Fruit fly (Drosophila melanogaster) whole organism, embryonic: Measurements from ENCODE around the gene Ts.
A peak's percentile ranks its signal among the peaks of the same experiment; 100 is the strongest.

Experiments used
- CG11723 ChIP-seq: fragments of 200-800 bp; sonication (Bioruptor generic); optimal IDR thresholded peaks from 2 replicates; lab custom pipeline; 2017; ENCODE audit warnings: missing biosample characterization, mild to moderate bottlenecking, missing genetic modification characterization
- CG13424 ChIP-seq: fragments of 200-800 bp; sonication (Bioruptor generic); optimal IDR thresholded peaks from 2 replicates; lab custom pipeline; 2019; ENCODE audit warnings: missing biosample characterization, mild to moderate bottlenecking, missing genetic modification characterization, moderate library complexity
- CG13775 ChIP-seq: fragments of 200-800 bp; sonication (Bioruptor generic); optimal IDR thresholded peaks from 3 replicates; lab custom pipeline; 2017; ENCODE audit warnings: missing biosample characterization, mild to moderate bottlenecking, missing genetic modification characterization
- CG15514 ChIP-seq: fragments of 200-800 bp; sonication (Bioruptor generic); optimal IDR thresholded peaks from 3 replicates; lab custom pipeline; 2017; ENCODE audit warnings: missing biosample characterization, missing genetic modification characterization, mild to moderate bottlenecking, moderate library complexity, missing genetic modification reagents
- CG16779 ChIP-seq: fragments of 200-800 bp; sonication (Bioruptor generic); IDR thresholded peaks from 2 replicates; pipeline ENCODE4 v1.3.6; 2022; ENCODE audit warnings: missing biosample characterization, missing genetic modification characterization
- CG31441 ChIP-seq: fragments of 200-800 bp; sonication (Bioruptor generic); IDR thresholded peaks from 2 replicates; pipeline ENCODE4 v1.3.6; 2022; ENCODE audit warnings: missing biosample characterization, missing genetic modification characterization
- CG3281 ChIP-seq: fragments of 200-800 bp; sonication (Bioruptor generic); optimal IDR thresholded peaks from 3 replicates; lab custom pipeline; 2017; ENCODE audit warnings: missing biosample characterization, mild to moderate bottlenecking, missing genetic modification characterization
- CG4360 ChIP-seq: fragments of 200-800 bp; sonication (Bioruptor generic); IDR thresholded peaks from 2 replicates; pipeline ENCODE4 v1.3.6; 2022; ENCODE audit warnings: missing biosample characterization, missing genetic modification characterization
- CG6791 ChIP-seq: fragments of 200-800 bp; sonication (Bioruptor generic); IDR thresholded peaks from 3 replicates; pipeline ENCODE4 v1.3.6; 2022; ENCODE audit warnings: missing biosample characterization, missing genetic modification characterization; ENCODE audit not compliant: partially characterized antibody
- CG7357 ChIP-seq: fragments of 200-800 bp; sonication (Bioruptor generic); IDR thresholded peaks from 3 replicates; pipeline ENCODE4 v1.3.6; 2022; ENCODE audit warnings: missing biosample characterization, missing genetic modification characterization
- CG7928 ChIP-seq: fragments of 200-800 bp; sonication (Bioruptor generic); optimal IDR thresholded peaks from 2 replicates; lab custom pipeline; 2017; ENCODE audit warnings: missing biosample characterization, mild to moderate bottlenecking, missing genetic modification characterization
- CG9215 ChIP-seq: fragments of 200-800 bp; sonication (Bioruptor generic); IDR thresholded peaks from 2 replicates; pipeline ENCODE4 v1.3.6; 2022; ENCODE audit warnings: missing biosample characterization, missing genetic modification characterization
- CG9797 ChIP-seq: fragments of 200-800 bp; sonication (Bioruptor generic); optimal IDR thresholded peaks from 3 replicates; lab custom pipeline; 2018; ENCODE audit warnings: missing biosample characterization, mild to moderate bottlenecking, missing genetic modification characterization
- CoRest ChIP-seq: fragments of 200-800 bp; sonication (Bioruptor generic); optimal IDR thresholded peaks from 3 replicates; lab custom pipeline; 2018; ENCODE audit warnings: missing biosample characterization, mild to moderate bottlenecking, missing genetic modification characterization, moderate library complexity
- Dip2 ChIP-seq: fragments of 200-800 bp; sonication (Bioruptor generic); IDR thresholded peaks from 2 replicates; pipeline ENCODE4 v1.3.6; 2022; ENCODE audit warnings: missing biosample characterization, missing genetic modification characterization
- E2f1 ChIP-seq: fragments of 200-800 bp; sonication (Bioruptor generic); IDR thresholded peaks from 2 replicates; pipeline ENCODE4 v1.3.6; 2022; ENCODE audit warnings: missing biosample characterization, missing genetic modification characterization
- GATAe ChIP-seq: fragments of 200-800 bp; sonication (Bioruptor generic); conservative IDR thresholded peaks from 2 replicates; pipeline ENCODE4 v1.3.6; 2022; ENCODE audit warnings: missing biosample characterization, missing genetic modification characterization
- MBD-R2 ChIP-seq: fragments of 200-800 bp; sonication (Bioruptor generic); IDR thresholded peaks from 2 replicates; pipeline ENCODE4 v1.3.6; 2022; ENCODE audit warnings: missing biosample characterization, missing genetic modification characterization
- Max ChIP-seq: fragments of 200-800 bp; sonication (Bioruptor generic); optimal IDR thresholded peaks from 2 replicates; lab custom pipeline; 2016; ENCODE audit warnings: missing biosample characterization, mild to moderate bottlenecking, missing genetic modification characterization
- Mes4 ChIP-seq: fragments of 200-800 bp; sonication (Bioruptor generic); optimal IDR thresholded peaks from 2 replicates; lab custom pipeline; 2016; ENCODE audit warnings: missing biosample characterization, missing genetic modification characterization
- Nf-YA ChIP-seq: fragments of 200-800 bp; sonication (Bioruptor generic); IDR thresholded peaks from 2 replicates; pipeline ENCODE4 v1.3.6; 2022; ENCODE audit warnings: missing biosample characterization, missing genetic modification characterization
- Opbp ChIP-seq: fragments of 200-800 bp; sonication (Bioruptor generic); IDR thresholded peaks from 3 replicates; pipeline ENCODE4 v1.3.6; 2022; ENCODE audit warnings: missing biosample characterization, missing genetic modification characterization; ENCODE audit not compliant: partially characterized antibody
- Sox100B ChIP-seq: fragments of 200-800 bp; sonication (Bioruptor generic); optimal IDR thresholded peaks from 3 replicates; lab custom pipeline; 2018; ENCODE audit warnings: missing biosample characterization, mild to moderate bottlenecking, missing genetic modification characterization
- TFAM ChIP-seq: fragments of 200-800 bp; sonication (Bioruptor generic); optimal IDR thresholded peaks from 2 replicates; lab custom pipeline; 2017; ENCODE audit warnings: missing biosample characterization, missing genetic modification characterization, inconsistent platforms
- Taf1 ChIP-seq: fragments of 200-800 bp; sonication (Bioruptor generic); IDR thresholded peaks from 2 replicates; pipeline ENCODE4 v1.3.6; 2022; ENCODE audit warnings: missing biosample characterization, missing genetic modification characterization
- Xbp1 ChIP-seq: fragments of 200-800 bp; sonication (Bioruptor generic); optimal IDR thresholded peaks from 3 replicates; lab custom pipeline; 2016; ENCODE audit warnings: missing biosample characterization, mild to moderate bottlenecking, missing genetic modification characterization
- abd-A ChIP-seq: fragments of 200-800 bp; sonication (Bioruptor generic); optimal IDR thresholded peaks from 3 replicates; lab custom pipeline; 2019; ENCODE audit warnings: missing biosample characterization, mild to moderate bottlenecking, missing genetic modification characterization, moderate library complexity
- amos ChIP-seq: fragments of 200-800 bp; sonication (Bioruptor generic); IDR thresholded peaks from 2 replicates; pipeline ENCODE4 v1.3.6; 2022; ENCODE audit warnings: missing biosample characterization, missing genetic modification characterization; ENCODE audit not compliant: partially characterized antibody
- ara ChIP-seq: fragments of 200-800 bp; sonication (Bioruptor generic); IDR thresholded peaks from 2 replicates; pipeline ENCODE4 v1.3.6; 2022; ENCODE audit warnings: missing biosample characterization, missing genetic modification characterization
- bigmax ChIP-seq: fragments of 200-800 bp; sonication (Bioruptor generic); optimal IDR thresholded peaks from 2 replicates; lab custom pipeline; 2018; ENCODE audit warnings: missing biosample characterization, mild to moderate bottlenecking, missing genetic modification characterization
- ci ChIP-seq: fragments of 200-800 bp; sonication (Bioruptor generic); IDR thresholded peaks from 3 replicates; pipeline ENCODE4 v1.3.6; 2022; ENCODE audit warnings: missing biosample characterization, missing genetic modification characterization
- corto ChIP-seq: fragments of 200-800 bp; sonication (Bioruptor generic); optimal IDR thresholded peaks from 2 replicates; lab custom pipeline; 2016; ENCODE audit warnings: missing biosample characterization, mild to moderate bottlenecking, missing genetic modification characterization, moderate library complexity
- croc ChIP-seq: fragments of 200-800 bp; sonication (Bioruptor generic); conservative IDR thresholded peaks from 3 replicates; pipeline ENCODE4 v1.3.6; 2022; ENCODE audit warnings: missing biosample characterization, missing genetic modification characterization
- ewg ChIP-seq: fragments of 200-800 bp; sonication (Bioruptor generic); optimal IDR thresholded peaks from 3 replicates; lab custom pipeline; 2017; ENCODE audit warnings: mild to moderate bottlenecking, missing biosample characterization, missing genetic modification reagents, missing genetic modification characterization
- fd64A ChIP-seq: fragments of 200-800 bp; sonication (Bioruptor generic); optimal IDR thresholded peaks from 3 replicates; lab custom pipeline; 2018; ENCODE audit warnings: missing biosample characterization, mild to moderate bottlenecking, missing genetic modification characterization
- fu2 ChIP-seq: fragments of 200-800 bp; sonication (Bioruptor generic); optimal IDR thresholded peaks from 2 replicates; lab custom pipeline; 2016; ENCODE audit warnings: missing biosample characterization, missing genetic modification characterization
- grau ChIP-seq: fragments of 200-800 bp; optimal IDR thresholded peaks from 3 replicates; lab custom pipeline; 2019; ENCODE audit warnings: missing biosample characterization, mild to moderate bottlenecking, missing genetic modification characterization, moderate library complexity
- inv ChIP-seq: fragments of 200-800 bp; sonication (Bioruptor generic); IDR thresholded peaks from 2 replicates; pipeline ENCODE4 v1.3.6; 2022; ENCODE audit warnings: missing biosample characterization, missing genetic modification characterization; ENCODE audit not compliant: partially characterized antibody
- org-1 ChIP-seq: fragments of 200-800 bp; sonication (Bioruptor generic); optimal IDR thresholded peaks from 2 replicates; lab custom pipeline; 2017; ENCODE audit warnings: missing biosample characterization, missing genetic modification characterization
- pros ChIP-seq: fragments of 200-800 bp; sonication (Bioruptor generic); optimal IDR thresholded peaks from 3 replicates; lab custom pipeline; 2019; ENCODE audit warnings: missing biosample characterization, mild to moderate bottlenecking, missing genetic modification characterization, moderate library complexity
- repo ChIP-seq: fragments of 200-800 bp; sonication (Bioruptor generic); optimal IDR thresholded peaks from 2 replicates; lab custom pipeline; 2016; ENCODE audit warnings: missing biosample characterization, missing genetic modification characterization
- shn ChIP-seq: fragments of 200-800 bp; sonication (Bioruptor generic); optimal IDR thresholded peaks from 3 replicates; lab custom pipeline; 2016; ENCODE audit warnings: missing biosample characterization, missing genetic modification characterization
- sna ChIP-seq: fragments of 200-800 bp; sonication (Bioruptor generic); IDR thresholded peaks from 2 replicates; pipeline ENCODE4 v1.3.6; 2022; ENCODE audit warnings: missing biosample characterization, missing genetic modification characterization; ENCODE audit not compliant: partially characterized antibody
- so ChIP-seq: fragments of 200-800 bp; sonication (Bioruptor generic); IDR thresholded peaks from 3 replicates; pipeline ENCODE4 v1.3.6; 2022; ENCODE audit warnings: missing biosample characterization, missing genetic modification characterization
- sob ChIP-seq: fragments of 200-800 bp; sonication (Bioruptor generic); IDR thresholded peaks from 2 replicates; pipeline ENCODE4 v1.3.6; 2022; ENCODE audit warnings: missing biosample characterization, missing genetic modification characterization
- sqz ChIP-seq: fragments of 200-800 bp; sonication (Bioruptor generic); optimal IDR thresholded peaks from 3 replicates; lab custom pipeline; 2018; ENCODE audit warnings: missing biosample characterization, mild to moderate bottlenecking, missing genetic modification characterization
- tin ChIP-seq: fragments of 200-800 bp; sonication (Bioruptor generic); optimal IDR thresholded peaks from 3 replicates; lab custom pipeline; 2016; ENCODE audit warnings: missing biosample characterization, missing genetic modification characterization
- trh ChIP-seq: fragments of 200-800 bp; sonication (Bioruptor generic); optimal IDR thresholded peaks from 2 replicates; lab custom pipeline; 2016; ENCODE audit warnings: missing biosample characterization, missing genetic modification characterization
- wor ChIP-seq: fragments of 200-800 bp; sonication (Bioruptor generic); IDR thresholded peaks from 2 replicates; pipeline ENCODE4 v1.3.6; 2022; ENCODE audit warnings: missing biosample characterization, missing genetic modification characterization
- z ChIP-seq: fragments of 200-800 bp; sonication (Bioruptor generic); IDR thresholded peaks from 3 replicates; pipeline ENCODE4 v1.3.6; 2022; ENCODE audit warnings: missing biosample characterization, missing genetic modification characterization

Ts gene

dm6 chr2L:2972439-2972936, 3.0 kb upstream of the Ts start, which contains the start of the genes Rrp1 and gammaTub23C (continued):
- TF ChIP-seq CG15514 (GFP tag; lab: Kevin White, UChicago), result peak; percentile 72
- TF ChIP-seq wor (GFP tag; lab: Robert Waterston, UW), result peak; percentile 74
- TF ChIP-seq Opbp (GFP tag; lab: Robert Waterston, UW), result 0 out of 3 replicates have a peak, but pooled peaks have one; percentile 16
- peak; percentile 78 for TF ChIP-seq trh (GFP tag; lab: Kevin White, UChicago)
- peak; percentile 76 for TF ChIP-seq MBD-R2 (GFP tag; lab: Robert Waterston, UW)
- peak; percentile 85 for TF ChIP-seq ewg (GFP tag; lab: Kevin White, UChicago)
- no peak for TF ChIP-seq repo (GFP tag; lab: Kevin White, UChicago)
- no peak for TF ChIP-seq CG16779
- TF ChIP-seq CG6791 (GFP tag; lab: Robert Waterston, UW), result no peak
- peak; percentile 47 for TF ChIP-seq pros (GFP tag; lab: Kevin White, UChicago)
- peak; percentile 89 for TF ChIP-seq org-1 (GFP tag; lab: Kevin White, UChicago)
- TF ChIP-seq CG7357 (GFP tag; lab: Robert Waterston, UW), result peak; percentile 70
- no peak for TF ChIP-seq abd-A (tag; lab: Kevin White, UChicago)
- no peak for TF ChIP-seq bigmax (GFP tag; lab: Kevin White, UChicago)
- no peak for TF ChIP-seq inv
- peak; percentile 72 for TF ChIP-seq Mes4 (GFP tag; lab: Kevin White, UChicago)
- peak; percentile 93 for TF ChIP-seq Xbp1 (GFP tag; lab: Kevin White, UChicago)
- peak; percentile 96 for TF ChIP-seq CG13775 (GFP tag; lab: Kevin White, UChicago)
- peak; percentile 85 for TF ChIP-seq croc (GFP tag; lab: Robert Waterston, UW)
- no peak for TF ChIP-seq sqz (GFP tag; lab: Kevin White, UChicago)
- TF ChIP-seq CG11723, result peak; percentile 85
- peak; percentile 56; the same call in 2 of the 3 replicates for TF ChIP-seq ci (GFP tag; lab: Robert Waterston, UW)
- TF ChIP-seq Max, result peak; percentile 92
- TF ChIP-seq corto (GFP tag; lab: Kevin White, UChicago), result peak; percentile 47
- no peak for TF ChIP-seq Nf-YA (GFP tag; lab: Robert Waterston, UW)
- peak; percentile 76; the same call in 1 of the 2 replicates for TF ChIP-seq sob (GFP tag; lab: Robert Waterston, UW)
- TF ChIP-seq CG9215 (GFP tag; lab: Robert Waterston, UW), result peak; percentile 89
- TF ChIP-seq Taf1, result peak; percentile 42; the same call in 1 of the 2 replicates
- TF ChIP-seq amos, result peak; percentile 15; the same call in 1 of the 2 replicates
- TF ChIP-seq GATAe (GFP tag; lab: Robert Waterston, UW), result peak; percentile 50; the same call in 1 of the 2 replicates
- peak; percentile 41 for TF ChIP-seq TFAM (GFP tag; lab: Kevin White, UChicago)
- peak; percentile 93 for TF ChIP-seq CG3281 (GFP tag; lab: Kevin White, UChicago)
- 0 out of 2 replicates have a peak, but pooled peaks have one; percentile 25 for TF ChIP-seq Dip2 (GFP tag; lab: Robert Waterston, UW)
- TF ChIP-seq fu2 (GFP tag; lab: Kevin White, UChicago), result peak; percentile 63
- TF ChIP-seq E2f1 (GFP tag; lab: Robert Waterston, UW), result peak; percentile 79
- peak; percentile 97 for TF ChIP-seq CoRest (tag; lab: Kevin White, UChicago)
- TF ChIP-seq CG7928, result peak; percentile 68
- TF ChIP-seq CG13424 (tag; lab: Kevin White, UChicago), result peak; percentile 93
- TF ChIP-seq tin (GFP tag; lab: Kevin White, UChicago), result peak; percentile 94
- peak; percentile 46 for TF ChIP-seq fd64A (GFP tag; lab: Kevin White, UChicago)
- no peak for TF ChIP-seq sna
- TF ChIP-seq Sox100B, result peak; percentile 95
- peak; percentile 58 for TF ChIP-seq shn (GFP tag; lab: Kevin White, UChicago)
- peak; percentile 94 for TF ChIP-seq CG31441
- no peak for TF ChIP-seq z
- TF ChIP-seq so (GFP tag; lab: Robert Waterston, UW), result peak; percentile 59; the same call in 1 of the 3 replicates
- peak; percentile 91 for TF ChIP-seq grau (tag; lab: Kevin White, UChicago)
- TF ChIP-seq ara (GFP tag; lab: Robert Waterston, UW), result peak; percentile 78
- TF ChIP-seq CG9797 (GFP tag; lab: Kevin White, UChicago), result peak; percentile 42
- TF ChIP-seq CG4360 (GFP tag; lab: Robert Waterston, UW), result no peak
